Worm (Caenorhabditis elegans) whole organism, L2 larva: ENCODE results near the gene Y39A1A.24.

Experiments
- C34F6.9 ChIP-seq: fragments of 150-350 bp; optimal IDR thresholded peaks from 2 replicates; lab custom pipeline; 2014; ENCODE audit warnings: missing biosample characterization, missing genetic modification characterization
- F13H6.1 ChIP-seq: sonication (generic microtip); optimal IDR thresholded peaks from 2 replicates; lab custom pipeline; 2016; ENCODE audit warnings: missing genetic modification characterization, missing compliant biosample characterization
- R02D3.7 ChIP-seq: fragments of 150-350 bp; optimal IDR thresholded peaks from 2 replicates; lab custom pipeline; 2014; ENCODE audit warnings: missing biosample characterization, missing genetic modification characterization
- Y55F3AM.14 ChIP-seq: fragments of 200-800 bp; sonication (Bioruptor generic); optimal IDR thresholded peaks from 2 replicates; lab custom pipeline; 2018; ENCODE audit warnings: mild to moderate bottlenecking, missing genetic modification characterization, missing compliant biosample characterization
- ama-1 ChIP-seq: fragments of 150-350 bp; optimal IDR thresholded peaks from 2 replicates; lab custom pipeline; 2018; ENCODE audit warnings: inconsistent platforms
- blmp-1 ChIP-seq: sonication (generic microtip); optimal IDR thresholded peaks from 2 replicates; lab custom pipeline; 2017; ENCODE audit warnings: missing genetic modification characterization, mild to moderate bottlenecking, missing compliant biosample characterization, antibody characterized with exemption, moderate library complexity; ENCODE audit not compliant: insufficient read depth
- ceh-16 ChIP-seq: fragments of 150-350 bp; optimal IDR thresholded peaks from 2 replicates; lab custom pipeline; 2014; ENCODE audit warnings: missing biosample characterization, missing genetic modification characterization
- ceh-82 ChIP-seq: fragments of 150-350 bp; optimal IDR thresholded peaks from 2 replicates; lab custom pipeline; 2014; ENCODE audit warnings: missing biosample characterization, missing genetic modification characterization
- crh-2 ChIP-seq: sonication (generic microtip); optimal IDR thresholded peaks from 2 replicates; lab custom pipeline; 2017; ENCODE audit warnings: missing biosample characterization, missing genetic modification characterization
- egl-27 ChIP-seq: sonication (generic microtip); optimal IDR thresholded peaks from 3 replicates; lab custom pipeline; 2017; ENCODE audit warnings: missing biosample characterization, missing genetic modification reagents, missing genetic modification characterization
- elt-1 ChIP-seq: fragments of 150-350 bp; optimal IDR thresholded peaks from 2 replicates; lab custom pipeline; 2014; ENCODE audit warnings: missing biosample characterization, missing genetic modification characterization
- elt-3 ChIP-seq: sonication (generic microtip); optimal IDR thresholded peaks from 2 replicates; lab custom pipeline; 2017; ENCODE audit warnings: missing biosample characterization, missing genetic modification characterization
- fos-1 ChIP-seq: fragments of 150-350 bp; optimal IDR thresholded peaks from 2 replicates; lab custom pipeline; 2014; ENCODE audit warnings: missing biosample characterization, missing genetic modification characterization
- gmeb-1 ChIP-seq: fragments of 150-350 bp; optimal IDR thresholded peaks from 2 replicates; lab custom pipeline; 2014; ENCODE audit warnings: missing biosample characterization, missing genetic modification characterization
- lin-11 ChIP-seq: fragments of 150-350 bp; sonication (generic microtip); optimal IDR thresholded peaks from 2 replicates; lab custom pipeline; 2014; ENCODE audit warnings: missing biosample characterization, missing genetic modification characterization, inconsistent platforms, mixed read lengths
- lin-13 ChIP-seq: fragments of 150-350 bp; optimal IDR thresholded peaks from 2 replicates; lab custom pipeline; 2014; ENCODE audit warnings: missing biosample characterization, missing genetic modification reagents, missing genetic modification characterization
- lsy-2 ChIP-seq, 2 experiments: fragments of 150-350 bp in 1 of 2; sonication (generic microtip) in 1 of 2; optimal IDR thresholded peaks; 2 replicates each; lab custom pipeline; 2014 to 2017; ENCODE audit warnings: missing biosample characterization in 2 of 2, missing genetic modification characterization in 2 of 2
- mab-5 ChIP-seq: fragments of 150-350 bp; optimal IDR thresholded peaks from 2 replicates; lab custom pipeline; 2014; ENCODE audit warnings: missing biosample characterization, missing genetic modification characterization
- mbf-1 ChIP-seq: sonication (generic microtip); optimal IDR thresholded peaks from 2 replicates; lab custom pipeline; 2017; ENCODE audit warnings: missing biosample characterization, missing genetic modification characterization
- mdl-1 ChIP-seq, 2 experiments: fragments of 150-350 bp in 1 of 2; sonication (generic microtip) in 1 of 2; optimal IDR thresholded peaks; 2 replicates each; lab custom pipeline; 2017; ENCODE audit warnings: missing biosample characterization in 2 of 2, missing genetic modification characterization in 2 of 2
- nhr-10 ChIP-seq: sonication (generic microtip); optimal IDR thresholded peaks from 2 replicates; lab custom pipeline; 2017; ENCODE audit warnings: missing biosample characterization, missing genetic modification characterization
- nhr-129 ChIP-seq: fragments of 150-350 bp; optimal IDR thresholded peaks from 2 replicates; lab custom pipeline; 2014; ENCODE audit warnings: missing biosample characterization, missing genetic modification characterization
- nhr-21 ChIP-seq: fragments of 150-350 bp; optimal IDR thresholded peaks from 2 replicates; lab custom pipeline; 2014; ENCODE audit warnings: missing biosample characterization, missing genetic modification characterization
- nhr-23 ChIP-seq: fragments of 150-350 bp; optimal IDR thresholded peaks from 2 replicates; lab custom pipeline; 2014; ENCODE audit warnings: missing biosample characterization, missing genetic modification reagents, missing genetic modification characterization
- nhr-237 ChIP-seq: fragments of 150-350 bp; optimal IDR thresholded peaks from 2 replicates; lab custom pipeline; 2014; ENCODE audit warnings: missing biosample characterization, missing genetic modification characterization
- nhr-25 ChIP-seq: fragments of 150-350 bp; sonication (generic microtip); optimal IDR thresholded peaks from 3 replicates; lab custom pipeline; 2014; ENCODE audit warnings: missing biosample characterization, missing genetic modification characterization
- peb-1 ChIP-seq: fragments of 150-350 bp; optimal IDR thresholded peaks from 2 replicates; lab custom pipeline; 2014; ENCODE audit warnings: missing biosample characterization, missing genetic modification characterization
- sem-4 ChIP-seq: fragments of 150-350 bp; optimal IDR thresholded peaks from 2 replicates; lab custom pipeline; 2014; ENCODE audit warnings: missing biosample characterization, missing genetic modification reagents, missing genetic modification characterization
- sma-3 ChIP-seq: sonication (generic microtip); optimal IDR thresholded peaks from 2 replicates; lab custom pipeline; 2016; ENCODE audit warnings: missing genetic modification reagents, missing genetic modification characterization, missing compliant biosample characterization
- sma-9 ChIP-seq, 2 experiments: fragments of 150-350 bp in 1 of 2; sonication (generic microtip) in 1 of 2; optimal IDR thresholded peaks; 2 replicates each; lab custom pipeline; 2014 to 2016; ENCODE audit warnings: missing genetic modification characterization in 2 of 2, mild to moderate bottlenecking in 1 of 2, missing biosample characterization in 1 of 2, missing compliant biosample characterization in 1 of 2, missing genetic modification reagents in 1 of 2, moderate library complexity in 1 of 2
- unc-39 ChIP-seq: fragments of 150-350 bp; optimal IDR thresholded peaks from 2 replicates; lab custom pipeline; 2014; ENCODE audit warnings: missing biosample characterization, missing genetic modification characterization
- unc-55 ChIP-seq: fragments of 150-350 bp; sonication (generic microtip); optimal IDR thresholded peaks from 3 replicates; lab custom pipeline; 2014; ENCODE audit warnings: missing biosample characterization, missing genetic modification reagents, missing genetic modification characterization
- unc-62 ChIP-seq: fragments of 150-350 bp; optimal IDR thresholded peaks from 2 replicates; lab custom pipeline; 2014; ENCODE audit warnings: missing biosample characterization, missing genetic modification reagents, missing genetic modification characterization
- zag-1 ChIP-seq: fragments of 150-350 bp; optimal IDR thresholded peaks from 2 replicates; lab custom pipeline; 2014; ENCODE audit warnings: missing biosample characterization, missing genetic modification characterization
- ztf-1 ChIP-seq: fragments of 200-800 bp; sonication (Bioruptor generic); conservative IDR thresholded peaks from 2 replicates; pipeline ENCODE4 v1.3.6; 2022; ENCODE audit warnings: missing genetic modification characterization, missing compliant biosample characterization
- ztf-11 ChIP-seq: sonication (generic microtip); optimal IDR thresholded peaks from 2 replicates; lab custom pipeline; 2017; ENCODE audit warnings: missing biosample characterization, missing genetic modification characterization
- ztf-4 ChIP-seq: fragments of 150-350 bp; optimal IDR thresholded peaks from 2 replicates; lab custom pipeline; 2014; ENCODE audit warnings: missing biosample characterization, missing genetic modification characterization

Gene Y39A1A.24

DNA sequence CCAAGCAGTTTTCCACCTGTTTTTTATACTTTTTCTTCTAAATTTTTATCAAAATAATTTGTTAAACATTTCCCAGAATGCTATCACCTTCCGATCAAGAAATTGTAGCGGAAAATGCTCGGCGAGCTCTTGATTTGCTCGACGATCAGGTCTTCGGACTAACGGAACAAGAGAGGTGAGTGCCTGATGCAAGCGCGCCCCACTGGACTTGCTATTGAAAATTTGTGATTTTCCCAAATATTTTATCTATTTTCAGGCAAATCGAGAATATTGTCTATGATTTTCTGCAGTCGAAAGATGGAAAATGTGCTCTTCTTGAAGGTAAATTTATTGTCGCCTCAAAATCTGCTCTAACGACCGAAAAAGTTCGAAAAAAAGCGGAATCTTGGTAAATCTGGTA is 33.7 kb downstream of the Y39A1A.24 start, which contains the start of gene orc-4:
Gene orc-4 (plus strand): TSS at position 77 of the 400 bp plus-strand sequence.
- TF ChIP-seq C34F6.9 (tag; lab: Kevin White, UChicago) = peak; percentile 19
- TF ChIP-seq ceh-16 (tag; lab: Kevin White, UChicago) = no peak
- peak in 1 of 2 experiments; percentile 45 for TF ChIP-seq lsy-2 (tag; optimal IDR thresholded peaks at IDR 0.05; lab: Kevin White, UChicago)
- TF ChIP-seq crh-2 (tag; lab: Kevin White, UChicago) = no peak
- no peak for TF ChIP-seq ztf-1 (GFP tag; lab: Robert Waterston, UW)
- TF ChIP-seq mdl-1 (tag; optimal IDR thresholded peaks at IDR 0.05; lab: Kevin White, UChicago) = no peak
- no peak for TF ChIP-seq ztf-11

DNA sequence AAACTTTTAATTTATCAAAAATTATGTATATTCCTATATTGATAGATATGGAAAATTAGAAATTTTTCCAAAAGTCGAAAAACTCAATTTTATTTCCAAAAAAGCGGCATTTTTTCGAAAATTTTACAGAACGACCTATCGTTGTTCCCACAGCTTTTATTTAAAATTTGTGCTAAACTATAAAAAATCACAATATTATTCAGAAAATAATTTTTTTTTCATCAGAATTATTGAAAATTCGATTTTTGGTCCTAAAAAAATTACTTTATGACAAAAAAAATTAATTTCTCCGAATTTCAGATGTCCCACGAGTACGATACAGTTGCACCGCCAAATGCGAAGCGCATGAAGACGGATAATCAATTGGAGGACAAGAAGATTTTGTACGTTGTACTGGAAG is 36.8 kb downstream of the Y39A1A.24 start, which contains the start of gene emg-1:
Gene emg-1 (plus strand): TSS at position 301 of the 400 bp plus-strand sequence.
- no peak for TF ChIP-seq nhr-23 (tag; lab: Kevin White, UChicago)
- TF ChIP-seq sma-3 (GFP tag; lab: Kevin White, UChicago) = no peak
- TF ChIP-seq ceh-82 (tag; lab: Kevin White, UChicago) = no peak
- no peak for TF ChIP-seq unc-62 (GFP tag; lab: Kevin White, UChicago)
- TF ChIP-seq unc-39 (tag; lab: Kevin White, UChicago) = no peak
- TF ChIP-seq mab-5 (tag; lab: Kevin White, UChicago) = no peak
- TF ChIP-seq elt-1 (tag; lab: Kevin White, UChicago) = no peak
- TF ChIP-seq sma-9 (GFP tag; optimal IDR thresholded peaks at IDR 0.05; lab: Kevin White, UChicago) = no peak
- no peak for TF ChIP-seq sma-9 (tag; optimal IDR thresholded peaks at IDR 0.05; lab: Kevin White, UChicago)
- no peak for TF ChIP-seq R02D3.7
- TF ChIP-seq unc-55 (GFP tag; lab: Kevin White, UChicago) = no peak
- no peak for TF ChIP-seq ama-1 (lab: Kevin White, UChicago)
- TF ChIP-seq gmeb-1 (tag; lab: Kevin White, UChicago) = no peak
- no peak for TF ChIP-seq ceh-16 (tag; lab: Kevin White, UChicago)
- no peak for TF ChIP-seq nhr-129
- no peak for TF ChIP-seq mbf-1 (tag; lab: Kevin White, UChicago)
- TF ChIP-seq peb-1 = no peak
- TF ChIP-seq zag-1 (tag; lab: Kevin White, UChicago) = no peak
- TF ChIP-seq lsy-2 (tag; optimal IDR thresholded peaks at IDR 0.05; lab: Kevin White, UChicago) = no peak

DNA sequence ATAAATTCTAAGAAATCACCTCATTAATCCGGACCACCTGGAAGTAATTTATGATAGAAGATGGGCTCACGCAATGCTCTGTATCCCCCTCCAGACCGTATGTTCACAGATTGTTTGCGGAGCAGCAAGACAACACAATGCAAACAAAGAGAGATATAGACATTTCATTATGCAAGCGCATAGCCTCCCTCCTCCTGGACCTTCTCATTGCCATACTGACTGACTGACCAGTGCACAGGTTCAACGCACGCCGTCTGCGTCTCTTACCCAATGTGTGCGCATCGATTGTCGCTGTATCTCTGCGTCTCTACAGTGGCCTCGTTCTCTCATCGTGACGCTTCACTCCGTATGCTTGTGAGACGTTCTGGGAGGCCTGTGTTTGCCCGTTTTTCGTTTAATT is 39.2 kb downstream of the Y39A1A.24 start:
- TF ChIP-seq nhr-129 = peak; percentile 46
- no peak for TF ChIP-seq elt-3
- TF ChIP-seq ztf-11 = no peak
- no peak for TF ChIP-seq ztf-4 (tag; lab: Kevin White, UChicago)
- peak; percentile 20 for TF ChIP-seq mab-5 (tag; lab: Kevin White, UChicago)
- TF ChIP-seq lin-11 (tag; lab: Kevin White, UChicago) = peak; percentile 34
- peak; percentile 38 to 61 for TF ChIP-seq lsy-2 (tag; optimal IDR thresholded peaks at IDR 0.05; lab: Kevin White, UChicago)
- peak; percentile 20 for TF ChIP-seq crh-2 (tag; lab: Kevin White, UChicago)
- TF ChIP-seq lin-13 = no peak
- peak; percentile 5 for TF ChIP-seq egl-27
- no peak for TF ChIP-seq nhr-21 (tag; lab: Kevin White, UChicago)
- TF ChIP-seq mdl-1 (tag; optimal IDR thresholded peaks at IDR 0.05; lab: Kevin White, UChicago) = peak in 1 of 2 experiments; percentile 24
- no peak for TF ChIP-seq sem-4 (tag; lab: Kevin White, UChicago)
- no peak for TF ChIP-seq nhr-10 (tag; lab: Kevin White, UChicago)
- peak; percentile 20 for TF ChIP-seq zag-1 (tag; lab: Kevin White, UChicago)
- no peak for TF ChIP-seq nhr-23 (tag; lab: Kevin White, UChicago)
- no peak for TF ChIP-seq mbf-1 (tag; lab: Kevin White, UChicago)
- TF ChIP-seq fos-1 (tag; lab: Kevin White, UChicago) = peak; percentile 18
- TF ChIP-seq F13H6.1 (tag; lab: Kevin White, UChicago) = peak; percentile 83
- peak; percentile 53 for TF ChIP-seq C34F6.9 (tag; lab: Kevin White, UChicago)
- no peak for TF ChIP-seq ceh-82 (tag; lab: Kevin White, UChicago)
- TF ChIP-seq R02D3.7 = no peak
- no peak for TF ChIP-seq unc-62 (GFP tag; lab: Kevin White, UChicago)
- no peak for TF ChIP-seq blmp-1 (tag; lab: Kevin White, UChicago)
- TF ChIP-seq Y55F3AM.14 (GFP tag; lab: Kevin White, UChicago) = no peak
- TF ChIP-seq nhr-237 (tag; lab: Kevin White, UChicago) = no peak
- peak; percentile 62 for TF ChIP-seq unc-55 (GFP tag; lab: Kevin White, UChicago)
- TF ChIP-seq nhr-25 (tag; lab: Kevin White, UChicago) = peak; percentile 6
